Worm (Caenorhabditis elegans): ENCODE data around the gene nspf-1.

nspf-1 gene

ce11 chrII:2705200-2705599, 17.8 kb downstream of the nspf-1 start, which contains the start of gene srh-128:
Gene srh-128, minus strand, starts transcription at chrII:2705300.
- TF ChIP-seq ekl-4 (GFP tag; IDR thresholded peaks at IDR 0.05) = no peak
- TF ChIP-seq pbrm-1 (GFP tag; IDR thresholded peaks at IDR 0.05) = no peak
- no peak for TF ChIP-seq F57C9.4 (tag; optimal IDR thresholded peaks at IDR 0.05)
- TF ChIP-seq Y67H2A.10 (GFP tag; conservative IDR thresholded peaks at IDR 0.05) = no peak
- no peak for TF ChIP-seq T07F8.4 (tag; optimal IDR thresholded peaks at IDR 0.05)
- TF ChIP-seq Y95B8A.8 (GFP tag; IDR thresholded peaks at IDR 0.05) = no peak
- no peak for TF ChIP-seq snpc-1.1 (tag; optimal IDR thresholded peaks at IDR 0.05; ENCODE audit: insufficient read depth)
- no peak for TF ChIP-seq ceh-91 (GFP tag; IDR thresholded peaks at IDR 0.05)
- no peak for TF ChIP-seq dox-1 (GFP tag; IDR thresholded peaks at IDR 0.05)
- TF ChIP-seq ceh-40 (GFP tag; IDR thresholded peaks at IDR 0.05) = no peak
- TF ChIP-seq zim-3 (tag; optimal IDR thresholded peaks at IDR 0.05) = no peak
- TF ChIP-seq lin-26 (GFP tag; IDR thresholded peaks at IDR 0.05) = no peak
- no peak for TF ChIP-seq ztf-25 (GFP tag; IDR thresholded peaks at IDR 0.05)
- no peak for TF ChIP-seq cebp-1 (GFP tag; IDR thresholded peaks at IDR 0.05)
- no peak for TF ChIP-seq cebp-1 (tag; optimal IDR thresholded peaks at IDR 0.05)
- TF ChIP-seq mes-4 (tag; optimal IDR thresholded peaks at IDR 0.05) = no peak
- TF ChIP-seq nfya-2 (GFP tag; IDR thresholded peaks at IDR 0.05) = no peak
- TF ChIP-seq aptf-3 (GFP tag; IDR thresholded peaks at IDR 0.05) = no peak
- TF ChIP-seq dpff-1 (tag; optimal IDR thresholded peaks at IDR 0.05) = no peak

DNA sequence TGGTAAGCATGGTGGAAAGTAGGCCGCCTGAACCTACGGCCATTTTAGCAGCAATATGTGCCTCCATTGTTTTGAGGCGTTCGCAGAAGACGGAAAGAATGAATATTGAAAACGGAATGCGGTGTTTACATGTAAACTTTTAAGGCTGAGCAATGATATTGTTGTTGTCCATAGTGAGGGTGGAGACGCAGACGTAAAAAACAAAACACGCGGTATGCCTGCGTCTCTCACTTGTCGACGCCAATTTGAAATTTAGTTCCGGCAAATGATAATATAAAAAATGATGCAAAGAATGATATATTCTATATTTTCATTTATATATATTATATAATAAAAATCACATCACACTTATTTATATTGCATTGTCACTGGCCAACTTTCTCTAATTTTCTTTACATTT, 20.4 kb downstream of the nspf-1 start, which contains the start of gene Y47G7B.2:
Gene Y47G7B.2, minus strand, starts transcription at position 143 of the 400 bp plus-strand sequence.
- TF ChIP-seq rcor-1 (GFP tag; IDR thresholded peaks at IDR 0.05) (no peak), hmg-1.2 (GFP tag; IDR thresholded peaks at IDR 0.05) (peak; percentile 59; the same call in 1 of the 2 replicates), attf-5 (GFP tag; optimal IDR thresholded peaks at IDR 0.05) (peak; percentile 18), aptf-2 (GFP tag; conservative IDR thresholded peaks at IDR 0.05) (no peak), atf-7 (tag; optimal IDR thresholded peaks at IDR 0.05) (no peak), nfyb-1 (GFP tag; IDR thresholded peaks at IDR 0.05) (no peak), Y95B8A.8 (GFP tag; IDR thresholded peaks at IDR 0.05) (no peak), rec-8 (tag; optimal IDR thresholded peaks at IDR 0.05) (no peak), lin-54 (GFP tag; optimal IDR thresholded peaks at IDR 0.05) (no peak)

- TF ChIP-seq Y53G8AR.9 (GFP tag; conservative IDR thresholded peaks at IDR 0.05) (no peak), hrde-1 (tag; optimal IDR thresholded peaks at IDR 0.05; ENCODE audit: borderline replicate concordance) (no peak), Y56A3A.18 (GFP tag; IDR thresholded peaks at IDR 0.05) (no peak), ceh-91 (GFP tag; IDR thresholded peaks at IDR 0.05) (no peak), ccch-3 (GFP tag; optimal IDR thresholded peaks at IDR 0.05) (no peak), C17E4.6 (GFP tag; IDR thresholded peaks at IDR 0.05) (no peak), F22D6.2 (tag; optimal IDR thresholded peaks at IDR 0.05) (no peak), nfyb-1 (GFP tag; IDR thresholded peaks at IDR 0.05) (no peak), ceh-58 (GFP tag; IDR thresholded peaks at IDR 0.05) (no peak), ztf-25 (GFP tag; IDR thresholded peaks at IDR 0.05) (no peak)
Measured at ce11 chrII:2709942-2710341, 22.5 kb downstream of the nspf-1 start, which contains the start of gene T05A8.1. Gene T05A8.1, minus strand, starts transcription at chrII:2710042.

DNA sequence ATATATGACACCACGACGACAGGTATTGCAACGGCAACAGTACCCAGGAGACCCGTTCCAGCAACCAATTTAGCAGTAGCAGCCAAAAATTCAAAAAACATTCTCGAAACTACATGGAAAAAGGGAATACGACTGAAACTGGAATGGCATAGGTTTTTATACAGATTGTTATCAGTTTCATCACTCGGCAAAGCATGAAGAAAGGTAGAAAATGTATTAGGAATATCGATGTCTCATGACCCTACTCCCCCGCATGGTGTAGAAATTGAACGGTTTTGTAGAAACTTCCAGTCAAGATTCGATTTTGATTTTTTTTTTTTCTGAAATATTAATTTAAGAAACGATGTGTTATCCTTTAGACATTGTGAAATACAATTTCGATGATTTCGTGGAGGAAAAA, 23.5 kb downstream of the nspf-1 start, which contains the start of gene T05A8.2:
Gene T05A8.2, minus strand, starts transcription at position 101 of the 400 bp plus-strand sequence.
- TF ChIP-seq madf-6 (GFP tag; IDR thresholded peaks at IDR 0.05) = no peak
- TF ChIP-seq F22D6.2 (tag; optimal IDR thresholded peaks at IDR 0.05) = no peak
- no peak for TF ChIP-seq lir-1 (GFP tag; conservative IDR thresholded peaks at IDR 0.05)
- no peak for TF ChIP-seq hmg-20 (GFP tag; IDR thresholded peaks at IDR 0.05)
- no peak for TF ChIP-seq nfya-2 (GFP tag; IDR thresholded peaks at IDR 0.05)
- TF ChIP-seq lin-54 (GFP tag; optimal IDR thresholded peaks at IDR 0.05) = no peak
- no peak for TF ChIP-seq lsy-27 (tag; optimal IDR thresholded peaks at IDR 0.05; ENCODE audit: borderline replicate concordance, insufficient read depth)
- TF ChIP-seq C17E4.6 (GFP tag; IDR thresholded peaks at IDR 0.05) = no peak
- TF ChIP-seq chd-7 (tag; optimal IDR thresholded peaks at IDR 0.05) = no peak
- TF ChIP-seq ztf-25 (GFP tag; IDR thresholded peaks at IDR 0.05) = no peak
- no peak for TF ChIP-seq madf-8 (GFP tag; conservative IDR thresholded peaks at IDR 0.05)
- no peak for TF ChIP-seq mel-28 (tag; optimal IDR thresholded peaks at IDR 0.05; ENCODE audit: borderline replicate concordance)
- TF ChIP-seq hsf-1 (GFP tag; IDR thresholded peaks at IDR 0.05) = no peak
- no peak for TF ChIP-seq K11D2.4 (GFP tag; IDR thresholded peaks at IDR 0.05)
- TF ChIP-seq madf-3 (GFP tag; IDR thresholded peaks at IDR 0.05) = no peak

Data from whole organism, young adult.